Fruit fly (Drosophila melanogaster) whole organism, embryonic: ENCODE data around the gene Bicra.

Experiments used
- CG10147 ChIP-seq: fragments of 200-800 bp; sonication (Bioruptor generic); optimal IDR thresholded peaks from 2 replicates; lab custom pipeline; 2019; ENCODE audit warnings: missing biosample characterization, mild to moderate bottlenecking, missing genetic modification characterization, moderate library complexity
- CG1024 ChIP-seq: fragments of 200-800 bp; sonication (Bioruptor generic); IDR thresholded peaks from 2 replicates; pipeline ENCODE4 v1.3.6; 2022; ENCODE audit warnings: missing biosample characterization, missing genetic modification characterization
- CG10462 ChIP-seq: fragments of 200-800 bp; sonication (Bioruptor generic); optimal IDR thresholded peaks from 2 replicates; lab custom pipeline; 2016; ENCODE audit warnings: missing biosample characterization, missing genetic modification characterization
- CG12299 ChIP-seq: fragments of 200-800 bp; sonication (Bioruptor generic); optimal IDR thresholded peaks from 2 replicates; lab custom pipeline; 2018; ENCODE audit warnings: missing biosample characterization, mild to moderate bottlenecking, missing genetic modification characterization
- CG12391 ChIP-seq: fragments of 200-800 bp; sonication (Bioruptor generic); optimal IDR thresholded peaks from 3 replicates; lab custom pipeline; 2018; ENCODE audit warnings: missing biosample characterization, mild to moderate bottlenecking, missing genetic modification characterization, moderate library complexity
- CG12769 ChIP-seq: fragments of 200-800 bp; sonication (Bioruptor generic); optimal IDR thresholded peaks from 2 replicates; lab custom pipeline; 2019; ENCODE audit warnings: missing biosample characterization, mild to moderate bottlenecking, missing genetic modification characterization, moderate library complexity
- CG15011 ChIP-seq: fragments of 200-800 bp; sonication (Bioruptor generic); optimal IDR thresholded peaks from 3 replicates; lab custom pipeline; 2018; ENCODE audit warnings: missing biosample characterization, mild to moderate bottlenecking, missing genetic modification characterization
- CG17328 ChIP-seq: fragments of 200-800 bp; sonication (Bioruptor generic); IDR thresholded peaks from 2 replicates; pipeline ENCODE4 v1.3.6; 2022; ENCODE audit warnings: missing biosample characterization, missing genetic modification characterization
- CG17359 ChIP-seq: fragments of 200-800 bp; sonication (Bioruptor generic); optimal IDR thresholded peaks from 3 replicates; lab custom pipeline; 2018; ENCODE audit warnings: missing biosample characterization, mild to moderate bottlenecking, missing genetic modification characterization, moderate library complexity
- CG17912 ChIP-seq: fragments of 200-800 bp; sonication (Bioruptor generic); optimal IDR thresholded peaks from 2 replicates; lab custom pipeline; 2018; ENCODE audit warnings: missing biosample characterization, mild to moderate bottlenecking, missing genetic modification characterization
- CG1832 ChIP-seq: fragments of 200-800 bp; sonication (Bioruptor generic); optimal IDR thresholded peaks from 2 replicates; lab custom pipeline; 2017; ENCODE audit warnings: missing biosample characterization, mild to moderate bottlenecking, missing genetic modification characterization, inconsistent platforms
- CG30431 ChIP-seq: fragments of 200-800 bp; sonication (Bioruptor generic); optimal IDR thresholded peaks from 2 replicates; lab custom pipeline; 2017; ENCODE audit warnings: missing biosample characterization, missing genetic modification characterization
- CG3065 ChIP-seq: fragments of 200-800 bp; sonication (Bioruptor generic); optimal IDR thresholded peaks from 2 replicates; lab custom pipeline; 2016; ENCODE audit warnings: missing biosample characterization, missing genetic modification characterization
- CG31441 ChIP-seq: fragments of 200-800 bp; sonication (Bioruptor generic); IDR thresholded peaks from 2 replicates; pipeline ENCODE4 v1.3.6; 2022; ENCODE audit warnings: missing biosample characterization, missing genetic modification characterization
- CG32532 ChIP-seq: fragments of 200-800 bp; sonication (Bioruptor generic); IDR thresholded peaks from 2 replicates; pipeline ENCODE4 v1.3.6; 2022; ENCODE audit warnings: missing biosample characterization, missing genetic modification characterization
- CG3995 ChIP-seq: fragments of 200-800 bp; sonication (Bioruptor generic); optimal IDR thresholded peaks from 3 replicates; lab custom pipeline; 2016; ENCODE audit warnings: missing biosample characterization, missing genetic modification characterization
- CG4404 ChIP-seq: fragments of 200-800 bp; sonication (Bioruptor generic); IDR thresholded peaks from 2 replicates; pipeline ENCODE4 v1.3.6; 2022; ENCODE audit warnings: missing biosample characterization, missing genetic modification characterization
- CG6254 ChIP-seq: fragments of 200-800 bp; sonication (Bioruptor generic); optimal IDR thresholded peaks from 3 replicates; lab custom pipeline; 2017; ENCODE audit warnings: mild to moderate bottlenecking, missing biosample characterization, missing genetic modification reagents, missing genetic modification characterization
- CG6683 ChIP-seq: fragments of 200-800 bp; sonication (Bioruptor generic); optimal IDR thresholded peaks from 2 replicates; lab custom pipeline; 2017; ENCODE audit warnings: missing biosample characterization, mild to moderate bottlenecking, missing genetic modification characterization, missing genetic modification reagents
- CG7372 ChIP-seq: fragments of 200-800 bp; sonication (Bioruptor generic); IDR thresholded peaks from 2 replicates; pipeline ENCODE4 v1.3.6; 2022; ENCODE audit warnings: missing biosample characterization, missing genetic modification characterization
- CG9609 ChIP-seq: fragments of 200-800 bp; sonication (Bioruptor generic); optimal IDR thresholded peaks from 3 replicates; lab custom pipeline; 2016; ENCODE audit warnings: missing biosample characterization, missing genetic modification characterization
- CG9876 ChIP-seq: fragments of 200-800 bp; sonication (Bioruptor generic); optimal IDR thresholded peaks from 2 replicates; lab custom pipeline; 2016; ENCODE audit warnings: missing biosample characterization, missing genetic modification characterization
- CG9932 ChIP-seq: fragments of 200-800 bp; sonication (Bioruptor generic); IDR thresholded peaks from 2 replicates; pipeline ENCODE4 v1.3.6; 2022; ENCODE audit warnings: missing biosample characterization, missing genetic modification characterization
- Camta ChIP-seq: fragments of 200-800 bp; sonication (Bioruptor generic); optimal IDR thresholded peaks from 2 replicates; lab custom pipeline; 2016; ENCODE audit warnings: missing biosample characterization, missing genetic modification characterization
- CrebB ChIP-seq: fragments of 200-800 bp; sonication (Bioruptor generic); optimal IDR thresholded peaks from 3 replicates; lab custom pipeline; 2018; ENCODE audit warnings: missing biosample characterization, mild to moderate bottlenecking, missing genetic modification characterization
- Lpt ChIP-seq: fragments of >200 bp; optimal IDR thresholded peaks from 2 replicates; lab custom pipeline; 2018; ENCODE audit warnings: missing biosample characterization, missing genetic modification characterization
- Mad ChIP-seq: fragments of 200-800 bp; sonication (Bioruptor generic); optimal IDR thresholded peaks from 2 replicates; lab custom pipeline; 2016; ENCODE audit warnings: missing biosample characterization, missing genetic modification characterization
- Xrp1 ChIP-seq: fragments of 200-800 bp; sonication (Bioruptor generic); IDR thresholded peaks from 2 replicates; pipeline ENCODE4 v1.3.6; 2022; ENCODE audit warnings: missing biosample characterization, missing genetic modification characterization
- ash1 ChIP-seq: fragments of 200-800 bp; sonication (Bioruptor generic); optimal IDR thresholded peaks from 2 replicates; lab custom pipeline; 2018; ENCODE audit warnings: missing biosample characterization, mild to moderate bottlenecking, missing genetic modification characterization
- bcd ChIP-seq: fragments of 200-800 bp; sonication (Bioruptor generic); optimal IDR thresholded peaks from 2 replicates; lab custom pipeline; 2017; ENCODE audit warnings: missing biosample characterization, mild to moderate bottlenecking, missing genetic modification characterization
- bsh ChIP-seq, 2 experiments: fragments of 200-800 bp; sonication (Bioruptor generic); optimal IDR thresholded peaks; 2 replicates each; lab custom pipeline; 2017 to 2018; ENCODE audit warnings: mild to moderate bottlenecking in 2 of 2, missing biosample characterization in 2 of 2, missing genetic modification characterization in 2 of 2, moderate library complexity in 1 of 2
- cato ChIP-seq: fragments of 200-800 bp; sonication (Bioruptor generic); optimal IDR thresholded peaks from 2 replicates; lab custom pipeline; 2016; ENCODE audit warnings: missing biosample characterization, missing genetic modification characterization, borderline replicate concordance
- ci ChIP-seq: fragments of 200-800 bp; sonication (Bioruptor generic); IDR thresholded peaks from 3 replicates; pipeline ENCODE4 v1.3.6; 2022; ENCODE audit warnings: missing biosample characterization, missing genetic modification characterization
- da ChIP-seq: fragments of 200-800 bp; sonication (Bioruptor generic); optimal IDR thresholded peaks from 2 replicates; lab custom pipeline; 2016; ENCODE audit warnings: missing biosample characterization, missing genetic modification characterization
- ems ChIP-seq: fragments of 200-800 bp; sonication (Bioruptor generic); optimal IDR thresholded peaks from 3 replicates; lab custom pipeline; 2016; ENCODE audit warnings: missing biosample characterization, missing genetic modification characterization
- gcm2 ChIP-seq: fragments of 200-800 bp; sonication (Bioruptor generic); optimal IDR thresholded peaks from 2 replicates; lab custom pipeline; 2016; ENCODE audit warnings: missing biosample characterization, missing genetic modification characterization
- gem ChIP-seq: fragments of 200-800 bp; sonication (Bioruptor generic); optimal IDR thresholded peaks from 2 replicates; lab custom pipeline; 2019; ENCODE audit warnings: missing biosample characterization, mild to moderate bottlenecking, missing genetic modification characterization, moderate library complexity
- gro ChIP-seq: fragments of 200-800 bp; sonication (Bioruptor generic); optimal IDR thresholded peaks from 2 replicates; lab custom pipeline; 2016; ENCODE audit warnings: missing biosample characterization, missing genetic modification characterization
- ham ChIP-seq: fragments of 200-800 bp; sonication (Bioruptor generic); IDR thresholded peaks from 2 replicates; pipeline ENCODE4 v1.3.6; 2022; ENCODE audit warnings: missing biosample characterization, missing genetic modification characterization
- nau ChIP-seq: fragments of 200-800 bp; sonication (Bioruptor generic); optimal IDR thresholded peaks from 3 replicates; lab custom pipeline; 2017; ENCODE audit warnings: missing biosample characterization, mild to moderate bottlenecking, missing genetic modification characterization, missing genetic modification reagents
- phol ChIP-seq: fragments of 200-800 bp; sonication (Bioruptor generic); optimal IDR thresholded peaks from 3 replicates; lab custom pipeline; 2018; ENCODE audit warnings: missing biosample characterization, mild to moderate bottlenecking, missing genetic modification characterization, moderate library complexity
- pum ChIP-seq: fragments of 200-800 bp; sonication (Bioruptor generic); optimal IDR thresholded peaks from 2 replicates; lab custom pipeline; 2016; ENCODE audit warnings: missing biosample characterization, missing genetic modification characterization
- sens ChIP-seq: fragments of 200-800 bp; sonication (Bioruptor generic); peaks from one replicate; lab custom pipeline; 2016; ENCODE audit warnings: missing biosample characterization, missing genetic modification characterization
- sisA ChIP-seq: fragments of 200-800 bp; sonication (Bioruptor generic); IDR thresholded peaks from 2 replicates; pipeline ENCODE4 v1.3.6; 2022; ENCODE audit warnings: missing biosample characterization, missing genetic modification characterization
- stwl ChIP-seq: fragments of 200-800 bp; sonication (Bioruptor generic); optimal IDR thresholded peaks from 3 replicates; lab custom pipeline; 2018; ENCODE audit warnings: missing biosample characterization, mild to moderate bottlenecking, missing genetic modification characterization, moderate library complexity
- tap ChIP-seq: fragments of 200-800 bp; optimal IDR thresholded peaks from 3 replicates; lab custom pipeline; 2019; ENCODE audit warnings: missing biosample characterization, mild to moderate bottlenecking, missing genetic modification characterization, moderate library complexity
- trh ChIP-seq: fragments of 200-800 bp; sonication (Bioruptor generic); optimal IDR thresholded peaks from 2 replicates; lab custom pipeline; 2016; ENCODE audit warnings: missing biosample characterization, missing genetic modification characterization
- tup ChIP-seq: fragments of 200-800 bp; sonication (Bioruptor generic); optimal IDR thresholded peaks from 2 replicates; lab custom pipeline; 2016; ENCODE audit warnings: missing biosample characterization, mild to moderate bottlenecking, missing genetic modification characterization, moderate library complexity
- tx ChIP-seq: fragments of 200-800 bp; sonication (Bioruptor generic); optimal IDR thresholded peaks from 2 replicates; lab custom pipeline; 2016; ENCODE audit warnings: missing biosample characterization, missing genetic modification characterization
- zen2 ChIP-seq: fragments of 200-800 bp; sonication (Bioruptor generic); IDR thresholded peaks from 3 replicates; pipeline ENCODE4 v1.3.6; 2022; ENCODE audit warnings: missing biosample characterization, missing genetic modification characterization; ENCODE audit not compliant: partially characterized antibody

Gene Bicra

DNA sequence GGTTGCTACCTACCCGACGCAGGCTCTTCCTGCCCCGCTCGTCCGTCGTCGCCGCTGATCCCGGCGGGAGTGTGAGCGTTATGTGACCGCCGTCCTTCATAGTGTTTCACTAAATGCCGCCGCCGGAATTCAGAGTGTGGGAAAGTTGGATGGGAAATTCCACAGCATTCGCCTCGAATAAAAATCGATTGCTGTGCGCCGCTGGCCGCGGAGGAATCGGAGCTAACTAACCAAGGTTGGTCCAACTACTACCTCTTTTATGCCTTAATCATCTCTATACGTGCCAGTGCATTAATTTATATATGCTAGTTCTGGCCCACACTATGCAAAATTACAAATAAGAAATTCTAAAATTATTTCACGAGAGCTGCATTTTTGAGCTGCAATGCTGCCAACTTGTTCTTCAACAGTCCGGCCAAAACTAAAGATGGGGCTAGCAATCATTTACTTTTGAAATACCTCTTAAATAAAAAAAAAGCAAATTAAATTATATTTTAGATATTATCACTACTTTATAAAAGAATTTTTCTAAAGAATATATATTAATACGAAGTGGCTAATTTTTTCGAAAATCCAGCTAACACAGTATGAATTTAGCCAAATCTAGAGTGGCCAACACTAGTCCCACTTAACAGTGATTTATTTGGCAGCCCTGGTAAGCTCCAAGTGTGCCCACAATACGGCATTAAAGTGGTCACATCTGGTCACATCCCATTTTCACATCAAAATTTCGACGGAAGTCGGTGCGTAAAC lies 49.7 kb downstream of the Bicra start, which contains the start of the genes alpha-Man-Ib and Pdhb (continued):
- TF ChIP-seq ash1: no peak
- no peak for TF ChIP-seq Lpt (GFP tag; lab: Kevin White, UChicago)
- TF ChIP-seq CG6254: no peak
- no peak for TF ChIP-seq CG12769 (tag; lab: Kevin White, UChicago)
- peak; percentile 89 for TF ChIP-seq gem (tag; lab: Kevin White, UChicago)
- TF ChIP-seq phol (tag; lab: Kevin White, UChicago): peak; percentile 93
- peak; percentile 68 for TF ChIP-seq CG30431 (GFP tag; lab: Kevin White, UChicago)
- TF ChIP-seq Xrp1 (GFP tag; lab: Robert Waterston, UW): peak; percentile 80
- peak; percentile 56 for TF ChIP-seq CG3065 (GFP tag; lab: Kevin White, UChicago)
- TF ChIP-seq gcm2 (GFP tag; lab: Kevin White, UChicago): no peak
- no peak for TF ChIP-seq CG15011 (GFP tag; lab: Kevin White, UChicago)
- peak; percentile 97 for TF ChIP-seq CG3995
- TF ChIP-seq CG12299: peak; percentile 50
- TF ChIP-seq nau (GFP tag; lab: Kevin White, UChicago): no peak
- peak; percentile 59 for TF ChIP-seq tup
- no peak for TF ChIP-seq gro (GFP tag; lab: Kevin White, UChicago)
- TF ChIP-seq cato (GFP tag; lab: Kevin White, UChicago): peak; percentile 60
- peak; percentile 52 for TF ChIP-seq trh (GFP tag; lab: Kevin White, UChicago)
- TF ChIP-seq CG1832 (GFP tag; lab: Kevin White, UChicago): no peak
- TF ChIP-seq stwl (tag; lab: Kevin White, UChicago): peak; percentile 63
- TF ChIP-seq tap (tag; lab: Kevin White, UChicago): no peak
- TF ChIP-seq bsh (GFP tag; optimal IDR thresholded peaks at IDR 0.05; lab: Kevin White, UChicago): peak in 1 of 2 experiments; percentile 72
- TF ChIP-seq Mad (GFP tag; lab: Kevin White, UChicago): peak; percentile 44
- TF ChIP-seq pum (GFP tag; lab: Kevin White, UChicago): peak; percentile 62
- peak; percentile 59 for TF ChIP-seq CG9876 (GFP tag; lab: Kevin White, UChicago)
- no peak; the same call in 1 of the 2 replicates for TF ChIP-seq CG31441
- TF ChIP-seq sens (GFP tag; lab: Kevin White, UChicago): peak; percentile 95
- TF ChIP-seq da: no peak
- no peak for TF ChIP-seq zen2 (GFP tag; lab: Robert Waterston, UW)
- TF ChIP-seq CrebB (tag; lab: Kevin White, UChicago): peak; percentile 45
- no peak for TF ChIP-seq tx (GFP tag; lab: Kevin White, UChicago)
- peak; percentile 83 for TF ChIP-seq CG4404
- TF ChIP-seq CG17328: peak; percentile 64
- TF ChIP-seq CG12391 (tag; lab: Kevin White, UChicago): peak; percentile 90
- TF ChIP-seq CG1024 (GFP tag; lab: Robert Waterston, UW): peak; percentile 48; the same call in 1 of the 2 replicates
- peak; percentile 23; the same call in 1 of the 3 replicates for TF ChIP-seq ci (GFP tag; lab: Robert Waterston, UW)
- no peak for TF ChIP-seq CG10147 (GFP tag; lab: Kevin White, UChicago)
- peak; percentile 89 for TF ChIP-seq CG32532 (GFP tag; lab: Robert Waterston, UW)
- TF ChIP-seq CG6683: peak; percentile 42
- TF ChIP-seq CG17359: peak; percentile 71
- peak; percentile 82 for TF ChIP-seq sisA (GFP tag; lab: Robert Waterston, UW)
- TF ChIP-seq ems (GFP tag; lab: Kevin White, UChicago): peak; percentile 42
- no peak for TF ChIP-seq bcd (GFP tag; lab: Kevin White, UChicago)
- TF ChIP-seq CG9932 (GFP tag; lab: Robert Waterston, UW): peak; percentile 93
- TF ChIP-seq Camta: peak; percentile 5
- no peak for TF ChIP-seq CG9609 (GFP tag; lab: Kevin White, UChicago)
- TF ChIP-seq ham (GFP tag; lab: Robert Waterston, UW): 0 out of 2 replicates have a peak, but pooled peaks have one; percentile 34
- peak; percentile 75 for TF ChIP-seq CG7372 (GFP tag; lab: Robert Waterston, UW)
- TF ChIP-seq CG17912: peak; percentile 54
- peak; percentile 15 for TF ChIP-seq CG10462
